Worm (Caenorhabditis elegans) whole organism, L4/young adult: Measurements from ENCODE around the gene seb-3.

Experiments
- dao-5 ChIP-seq: sonication (generic microtip); optimal IDR thresholded peaks from 2 replicates; lab custom pipeline; 2016; ENCODE audit warnings: missing genotype, missing genetic modification characterization, moderate library complexity, missing compliant biosample characterization
- him-1 ChIP-seq: sonication (generic microtip); optimal IDR thresholded peaks from 2 replicates; lab custom pipeline; 2016; ENCODE audit warnings: missing genotype, missing genetic modification reagents, missing genetic modification characterization, missing compliant biosample characterization

DNA sequence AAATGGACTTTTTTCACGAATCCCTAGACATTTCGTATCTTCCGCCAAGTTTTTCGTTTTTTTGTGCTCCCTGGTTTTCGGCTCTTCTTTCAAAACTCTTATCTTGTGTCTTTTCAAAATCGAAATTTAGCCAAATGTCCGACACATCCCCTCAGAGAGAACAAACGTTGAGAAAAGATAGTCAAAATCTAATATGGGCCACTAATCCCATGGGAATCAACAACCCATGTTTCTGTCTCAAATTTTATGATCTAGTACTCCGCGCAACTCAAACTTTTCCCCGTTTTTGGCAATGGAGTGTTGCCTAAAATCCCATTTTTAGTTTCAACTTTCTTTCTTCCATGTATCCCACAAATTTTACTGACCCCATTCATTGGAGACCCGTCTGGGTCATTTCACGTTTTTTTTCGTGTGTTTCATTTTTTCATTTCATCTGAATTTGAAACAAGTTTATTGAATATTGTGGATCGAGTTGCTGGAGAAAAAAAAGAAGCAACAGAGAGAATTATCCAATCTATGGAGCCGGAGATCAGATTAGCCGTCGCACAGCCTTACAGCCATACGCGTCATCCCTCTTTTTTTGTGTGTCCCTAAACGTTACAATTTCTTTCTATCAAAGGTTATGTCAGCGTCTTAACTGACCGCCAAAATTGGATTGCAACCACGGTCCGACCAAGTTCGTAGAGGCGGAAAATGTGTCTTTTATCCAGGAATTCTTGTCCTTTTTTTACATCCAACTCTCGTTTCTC lies 14.4 kb upstream of the seb-3 start:
- TF ChIP-seq dao-5 (tag; lab: Kevin White, UChicago) (no peak), him-1 (tag; lab: Kevin White, UChicago) (no peak)
